Worm (Caenorhabditis elegans) whole organism, L3 larva: ENCODE results near the gene mig-2.

Experiments used
- ceh-28 ChIP-seq: fragments of 150-350 bp; optimal IDR thresholded peaks from 2 replicates; lab custom pipeline; 2014; ENCODE audit warnings: missing biosample characterization, missing genetic modification reagents, missing genetic modification characterization
- elt-2 ChIP-seq: sonication (generic microtip); optimal IDR thresholded peaks from 2 replicates; lab custom pipeline; 2016; ENCODE audit warnings: missing genetic modification reagents, mild to moderate bottlenecking, missing genetic modification characterization, missing compliant biosample characterization
- fkh-10 ChIP-seq: sonication (generic microtip); optimal IDR thresholded peaks from 2 replicates; lab custom pipeline; 2017; ENCODE audit warnings: missing biosample characterization, missing genetic modification reagents, missing genetic modification characterization
- lin-39 ChIP-seq: fragments of 150-350 bp; optimal IDR thresholded peaks from 2 replicates; lab custom pipeline; 2018; ENCODE audit warnings: missing biosample characterization, missing genetic modification reagents, missing genetic modification characterization
- nhr-11 ChIP-seq: fragments of 150-350 bp; optimal IDR thresholded peaks from 2 replicates; lab custom pipeline; 2014; ENCODE audit warnings: missing biosample characterization, missing genetic modification characterization
- pqm-1 ChIP-seq: fragments of 150-350 bp; optimal IDR thresholded peaks from 2 replicates; lab custom pipeline; 2017; ENCODE audit warnings: missing biosample characterization, missing genetic modification characterization, inconsistent platforms
- unc-62 ChIP-seq: fragments of 150-350 bp; sonication (generic microtip); optimal IDR thresholded peaks from 4 replicates; lab custom pipeline; 2014; ENCODE audit warnings: missing biosample characterization, missing genetic modification reagents, missing genetic modification characterization
- ztf-4 ChIP-seq: fragments of 150-350 bp; optimal IDR thresholded peaks from 2 replicates; lab custom pipeline; 2014; ENCODE audit warnings: missing biosample characterization, missing genetic modification characterization

- TF ChIP-seq pqm-1 (tag; lab: Kevin White, UChicago) (no peak), unc-62 (GFP tag; lab: Kevin White, UChicago) (no peak), fkh-10 (GFP tag; lab: Kevin White, UChicago) (no peak), nhr-11 (tag; lab: Kevin White, UChicago) (no peak), elt-2 (tag; lab: Kevin White, UChicago) (no peak), ceh-28 (tag; lab: Kevin White, UChicago) (no peak), lin-39 (no peak), ztf-4 (tag; lab: Kevin White, UChicago) (no peak)
Observed at ce11 chrX:11517433-11517832, 31.0 kb upstream of the mig-2 start.
